Worm (Caenorhabditis elegans) whole organism, early embryonic: ENCODE results near the gene gst-1.

Source experiments
- B0310.2 ChIP-seq: sonication (generic microtip); optimal IDR thresholded peaks from 2 replicates; lab custom pipeline; 2016; ENCODE audit warnings: mild to moderate bottlenecking, missing genetic modification characterization, missing compliant biosample characterization
- F13C5.2 ChIP-seq: sonication (generic microtip); optimal IDR thresholded peaks from 2 replicates; lab custom pipeline; 2017; ENCODE audit warnings: mild to moderate bottlenecking, missing genetic modification characterization, inconsistent platforms, missing compliant biosample characterization
- aly-1 ChIP-seq: sonication (generic microtip); optimal IDR thresholded peaks from 2 replicates; lab custom pipeline; 2016; ENCODE audit warnings: missing genetic modification characterization, missing compliant biosample characterization
- ama-1 ChIP-seq: fragments of 150-350 bp; optimal IDR thresholded peaks from 2 replicates; lab custom pipeline; 2014
- ceh-13 ChIP-seq: fragments of 200-800 bp; sonication (Bioruptor generic); optimal IDR thresholded peaks from 2 replicates; lab custom pipeline; 2018; ENCODE audit warnings: mild to moderate bottlenecking, missing genetic modification characterization, missing compliant biosample characterization
- ceh-36 ChIP-seq: sonication (generic microtip); optimal IDR thresholded peaks from 2 replicates; lab custom pipeline; 2016; ENCODE audit warnings: missing genetic modification characterization, inconsistent platforms, missing compliant biosample characterization
- ets-7 ChIP-seq: sonication (generic microtip); optimal IDR thresholded peaks from 2 replicates; lab custom pipeline; 2016; ENCODE audit warnings: missing genotype, missing genetic modification characterization, missing compliant biosample characterization
- flt-1 ChIP-seq: fragments of 200-800 bp; sonication (Bioruptor generic); IDR thresholded peaks from 2 replicates; pipeline ENCODE4 v1.3.6; 2022; ENCODE audit warnings: missing genetic modification characterization, missing compliant biosample characterization
- hmbx-1 ChIP-seq: sonication (generic microtip); optimal IDR thresholded peaks from 2 replicates; lab custom pipeline; 2016; ENCODE audit warnings: mild to moderate bottlenecking, missing genetic modification characterization, missing compliant biosample characterization
- hmg-4 ChIP-seq: fragments of 200-800 bp; sonication (Bioruptor generic); optimal IDR thresholded peaks from 2 replicates; lab custom pipeline; 2018; ENCODE audit warnings: mild to moderate bottlenecking, missing genetic modification characterization, missing compliant biosample characterization
- hnd-1 ChIP-seq: sonication (generic microtip); optimal IDR thresholded peaks from 2 replicates; lab custom pipeline; 2016; ENCODE audit warnings: missing genetic modification characterization, missing compliant biosample characterization
- pes-1 ChIP-seq: fragments of 200-800 bp; sonication (Bioruptor generic); IDR thresholded peaks from 2 replicates; pipeline ENCODE4 v1.3.6; 2022; ENCODE audit warnings: missing genetic modification reagents, missing genetic modification characterization, missing compliant biosample characterization
- scrt-1 ChIP-seq: fragments of 200-800 bp; sonication (Bioruptor generic); IDR thresholded peaks from 2 replicates; pipeline ENCODE4 v1.3.6; 2022; ENCODE audit warnings: missing genetic modification characterization, missing compliant biosample characterization
- sea-1 ChIP-seq: fragments of 200-800 bp; sonication (Bioruptor generic); conservative IDR thresholded peaks from 2 replicates; pipeline ENCODE4 v1.3.6; 2022; ENCODE audit warnings: missing genetic modification characterization, missing compliant biosample characterization
- tbx-11 ChIP-seq: fragments of 200-800 bp; sonication (Bioruptor generic); IDR thresholded peaks from 2 replicates; pipeline ENCODE4 v1.3.6; 2022; ENCODE audit warnings: missing genetic modification characterization, missing compliant biosample characterization
- tbx-37 ChIP-seq: fragments of 200-800 bp; sonication (Bioruptor generic); conservative IDR thresholded peaks from 2 replicates; pipeline ENCODE4 v1.3.6; 2022; ENCODE audit warnings: missing genetic modification reagents, missing genetic modification characterization, missing compliant biosample characterization
- tra-4 ChIP-seq: sonication (generic microtip); optimal IDR thresholded peaks from 2 replicates; lab custom pipeline; 2017; ENCODE audit warnings: missing genetic modification characterization, missing compliant biosample characterization

Gene gst-1

ce11 chrIII:9069712-9070111 lies 10.6 kb downstream of the gst-1 start:
- TF ChIP-seq B0310.2 (tag; lab: Kevin White, UChicago) (no peak), flt-1 (GFP tag; lab: Robert Waterston, UW) (no peak), hmbx-1 (tag; lab: Kevin White, UChicago) (no peak), ceh-13 (GFP tag; lab: Kevin White, UChicago) (no peak), hmg-4 (GFP tag; lab: Kevin White, UChicago) (no peak), tbx-11 (GFP tag; lab: Robert Waterston, UW) (no peak), ama-1 (lab: Kevin White, UChicago) (no peak), F13C5.2 (tag; lab: Kevin White, UChicago) (no peak), ceh-36 (no peak), scrt-1 (no peak), aly-1 (no peak), hnd-1 (tag; lab: Kevin White, UChicago) (no peak), tbx-37 (GFP tag; lab: Robert Waterston, UW) (no peak)

ce11 chrIII:9071372-9071771 lies 12.2 kb downstream of the gst-1 start, which contains the start of gene lin-12:
TSS of gene lin-12 (minus strand) at chrIII:9071472.
- TF ChIP-seq tbx-37 (GFP tag; lab: Robert Waterston, UW): no peak
- TF ChIP-seq sea-1 (GFP tag; lab: Robert Waterston, UW): no peak
- TF ChIP-seq F13C5.2 (tag; lab: Kevin White, UChicago): no peak
- TF ChIP-seq ama-1 (lab: Kevin White, UChicago): no peak
- TF ChIP-seq tbx-11 (GFP tag; lab: Robert Waterston, UW): no peak
- TF ChIP-seq pes-1: no peak
- no peak for TF ChIP-seq ceh-36
- no peak for TF ChIP-seq ets-7 (tag; lab: Kevin White, UChicago)
- TF ChIP-seq flt-1 (GFP tag; lab: Robert Waterston, UW): no peak
- TF ChIP-seq hmbx-1 (tag; lab: Kevin White, UChicago): no peak
- TF ChIP-seq hnd-1 (tag; lab: Kevin White, UChicago): no peak
- no peak for TF ChIP-seq ceh-13 (GFP tag; lab: Kevin White, UChicago)
- TF ChIP-seq tra-4 (tag; lab: Kevin White, UChicago): no peak
- TF ChIP-seq scrt-1: no peak
- TF ChIP-seq B0310.2 (tag; lab: Kevin White, UChicago): no peak
- no peak for TF ChIP-seq aly-1
- TF ChIP-seq hmg-4 (GFP tag; lab: Kevin White, UChicago): no peak

ce11 chrIII:9072704-9073103 lies 13.6 kb downstream of the gst-1 start:
- TF ChIP-seq flt-1 (GFP tag; lab: Robert Waterston, UW) (no peak), B0310.2 (tag; lab: Kevin White, UChicago) (no peak), ama-1 (lab: Kevin White, UChicago) (no peak), sea-1 (GFP tag; lab: Robert Waterston, UW) (no peak), hnd-1 (tag; lab: Kevin White, UChicago) (no peak), scrt-1 (no peak), tra-4 (tag; lab: Kevin White, UChicago) (no peak), tbx-11 (GFP tag; lab: Robert Waterston, UW) (no peak), hmbx-1 (tag; lab: Kevin White, UChicago) (no peak), ceh-13 (GFP tag; lab: Kevin White, UChicago) (no peak), F13C5.2 (tag; lab: Kevin White, UChicago) (no peak), ets-7 (tag; lab: Kevin White, UChicago) (no peak), ceh-36 (no peak), tbx-37 (GFP tag; lab: Robert Waterston, UW) (no peak)

- TF ChIP-seq pes-1: no peak
- TF ChIP-seq B0310.2 (tag; lab: Kevin White, UChicago): no peak
- no peak for TF ChIP-seq sea-1 (GFP tag; lab: Robert Waterston, UW)
- TF ChIP-seq tbx-11 (GFP tag; lab: Robert Waterston, UW): no peak
- TF ChIP-seq ceh-13 (GFP tag; lab: Kevin White, UChicago): no peak
- no peak for TF ChIP-seq hmbx-1 (tag; lab: Kevin White, UChicago)
These were observed 16.4 kb downstream of the gst-1 start, which contains the start of gene F02A9.7 for ce11 chrIII:9075539-9075938. TSS of gene F02A9.7 (minus strand) at chrIII:9075639.

- TF ChIP-seq ceh-13 (GFP tag; lab: Kevin White, UChicago) (no peak), tra-4 (tag; lab: Kevin White, UChicago) (no peak), aly-1 (no peak), tbx-11 (GFP tag; lab: Robert Waterston, UW) (no peak), tbx-37 (GFP tag; lab: Robert Waterston, UW) (no peak), ets-7 (tag; lab: Kevin White, UChicago) (no peak), hnd-1 (tag; lab: Kevin White, UChicago) (no peak), ceh-36 (no peak), hmg-4 (GFP tag; lab: Kevin White, UChicago) (no peak), hmbx-1 (tag; lab: Kevin White, UChicago) (no peak), flt-1 (GFP tag; lab: Robert Waterston, UW) (no peak)
These were observed 18.6 kb downstream of the gst-1 start, which contains the start of gene F02A9.1 for ce11 chrIII:9077708-9078107. TSS of gene F02A9.1 (minus strand) at chrIII:9077808.

ce11 chrIII:9080127-9080526 lies 21.0 kb downstream of the gst-1 start:
- TF ChIP-seq ceh-13 (GFP tag; lab: Kevin White, UChicago): no peak
- TF ChIP-seq F13C5.2 (tag; lab: Kevin White, UChicago): no peak
- TF ChIP-seq ets-7 (tag; lab: Kevin White, UChicago): no peak
- no peak for TF ChIP-seq tbx-11 (GFP tag; lab: Robert Waterston, UW)
- TF ChIP-seq sea-1 (GFP tag; lab: Robert Waterston, UW): no peak
- TF ChIP-seq aly-1: no peak
- no peak for TF ChIP-seq tra-4 (tag; lab: Kevin White, UChicago)
- no peak for TF ChIP-seq flt-1 (GFP tag; lab: Robert Waterston, UW)
- no peak for TF ChIP-seq hmg-4 (GFP tag; lab: Kevin White, UChicago)
- no peak for TF ChIP-seq hmbx-1 (tag; lab: Kevin White, UChicago)
- no peak for TF ChIP-seq B0310.2 (tag; lab: Kevin White, UChicago)
- TF ChIP-seq scrt-1: no peak
- no peak for TF ChIP-seq pes-1
- no peak for TF ChIP-seq ceh-36
- TF ChIP-seq hnd-1 (tag; lab: Kevin White, UChicago): no peak
- no peak for TF ChIP-seq ama-1 (lab: Kevin White, UChicago)
- no peak for TF ChIP-seq tbx-37 (GFP tag; lab: Robert Waterston, UW)

- TF ChIP-seq sea-1 (GFP tag; lab: Robert Waterston, UW): no peak
- no peak for TF ChIP-seq tbx-37 (GFP tag; lab: Robert Waterston, UW)
- TF ChIP-seq ceh-13 (GFP tag; lab: Kevin White, UChicago): no peak
- no peak for TF ChIP-seq aly-1
- TF ChIP-seq ets-7 (tag; lab: Kevin White, UChicago): no peak
- no peak for TF ChIP-seq tbx-11 (GFP tag; lab: Robert Waterston, UW)
- no peak for TF ChIP-seq F13C5.2 (tag; lab: Kevin White, UChicago)
- TF ChIP-seq pes-1: no peak
These were observed 21.9 kb downstream of the gst-1 start, which contains the start of gene far-1 for ce11 chrIII:9081055-9081454. TSS of gene far-1 (minus strand) at chrIII:9081179.
